Fruit fly (Drosophila melanogaster) whole organism, adult: ENCODE measurements around the gene RpS27A.

Experiments
- CG12768 ChIP-seq: fragments of 200-800 bp; sonication (Bioruptor generic); optimal IDR thresholded peaks from 2 replicates; lab custom pipeline; 2017; ENCODE audit warnings: missing biosample characterization, missing genetic modification characterization, mild to moderate bottlenecking, moderate library complexity, missing genetic modification reagents
- CG14711 ChIP-seq: fragments of 200-800 bp; sonication (Bioruptor generic); optimal IDR thresholded peaks from 2 replicates; lab custom pipeline; 2018; ENCODE audit warnings: missing biosample characterization, mild to moderate bottlenecking, missing genetic modification characterization, moderate library complexity
- CG1620 ChIP-seq: fragments of 200-800 bp; sonication (Bioruptor generic); optimal IDR thresholded peaks from 2 replicates; lab custom pipeline; 2016; ENCODE audit warnings: missing biosample characterization, missing genetic modification characterization
- CG33017 ChIP-seq: fragments of 200-800 bp; sonication (Bioruptor generic); optimal IDR thresholded peaks from 2 replicates; lab custom pipeline; 2018; ENCODE audit warnings: missing biosample characterization, mild to moderate bottlenecking, missing genetic modification characterization, moderate library complexity
- Mnt ChIP-seq: fragments of 200-800 bp; sonication (Bioruptor generic); optimal IDR thresholded peaks from 2 replicates; lab custom pipeline; 2016; ENCODE audit warnings: missing biosample characterization, mild to moderate bottlenecking, missing genetic modification characterization
- tj ChIP-seq: fragments of 200-800 bp; sonication (Bioruptor generic); optimal IDR thresholded peaks from 3 replicates; lab custom pipeline; 2017; ENCODE audit warnings: missing biosample characterization, mild to moderate bottlenecking, missing genetic modification characterization, moderate library complexity

dm6 chr2L:10418981-10419380 is 10.8 kb downstream of the RpS27A start, which contains the start of gene RfC3:
- TF ChIP-seq CG12768 (GFP tag; lab: Kevin White, UChicago) (no peak), CG14711 (no peak), tj (GFP tag; lab: Kevin White, UChicago) (no peak), CG1620 (GFP tag; lab: Kevin White, UChicago) (no peak), CG33017 (tag; lab: Kevin White, UChicago) (no peak), Mnt (peak; percentile 16)
